Fruit fly (Drosophila melanogaster) whole organism, wandering third instar larva: ENCODE measurements around the gene kay.

Source experiments
- CG32264 ChIP-seq: fragments of 200-800 bp; sonication (Bioruptor generic); optimal IDR thresholded peaks from 2 replicates; lab custom pipeline; 2016; ENCODE audit warnings: missing biosample characterization, missing genetic modification characterization
- GATAd ChIP-seq: sonication (Bioruptor generic); optimal IDR thresholded peaks from 2 replicates; lab custom pipeline; 2016; ENCODE audit warnings: missing biosample characterization, missing genetic modification characterization
- Hnf4 ChIP-seq: fragments of 200-800 bp; sonication (Bioruptor generic); optimal IDR thresholded peaks from 2 replicates; lab custom pipeline; 2016; ENCODE audit warnings: missing biosample characterization, mild to moderate bottlenecking, missing genetic modification characterization
- Jra ChIP-seq: sonication (Bioruptor generic); optimal IDR thresholded peaks from 2 replicates; lab custom pipeline; 2016; ENCODE audit warnings: missing biosample characterization, missing genetic modification characterization
- OdsH ChIP-seq: fragments of 200-800 bp; sonication (Bioruptor generic); optimal IDR thresholded peaks from 2 replicates; lab custom pipeline; 2016; ENCODE audit warnings: missing biosample characterization, mild to moderate bottlenecking, missing genetic modification characterization
- Rel ChIP-seq, 2 experiments: fragments of 200-800 bp; sonication (Bioruptor generic) in 1 of 2; optimal IDR thresholded peaks; 2 replicates in 1 of 2; 3 replicates in 1 of 2; lab custom pipeline; 2016 to 2019; ENCODE audit warnings: mild to moderate bottlenecking in 2 of 2, missing biosample characterization in 2 of 2, missing genetic modification characterization in 2 of 2, moderate library complexity in 1 of 2
- br ChIP-seq: fragments of 200-800 bp; sonication (Bioruptor generic); optimal IDR thresholded peaks from 2 replicates; lab custom pipeline; 2016; ENCODE audit warnings: missing biosample characterization, missing genetic modification characterization
- ey ChIP-seq: fragments of 200-800 bp; sonication (Bioruptor generic); optimal IDR thresholded peaks from 2 replicates; lab custom pipeline; 2016; ENCODE audit warnings: missing biosample characterization, missing genetic modification characterization
- fru ChIP-seq: fragments of 200-800 bp; sonication (Bioruptor generic); optimal IDR thresholded peaks from 3 replicates; lab custom pipeline; 2016; ENCODE audit warnings: missing biosample characterization, mild to moderate bottlenecking, missing genetic modification characterization
- psq ChIP-seq: fragments of 200-800 bp; sonication (Bioruptor generic); optimal IDR thresholded peaks from 3 replicates; lab custom pipeline; 2017; ENCODE audit warnings: missing biosample characterization, mild to moderate bottlenecking, missing genetic modification characterization, moderate library complexity

- TF ChIP-seq ey (no peak), GATAd (GFP tag; lab: Kevin White, UChicago) (no peak), br (GFP tag; lab: Kevin White, UChicago) (no peak), OdsH (GFP tag; lab: Kevin White, UChicago) (no peak), Rel (GFP tag; optimal IDR thresholded peaks at IDR 0.05; lab: Kevin White, UChicago) (no peak), Rel (tag; optimal IDR thresholded peaks at IDR 0.05; lab: Kevin White, UChicago) (no peak), Hnf4 (GFP tag; lab: Kevin White, UChicago) (no peak), Jra (GFP tag; lab: Kevin White, UChicago) (no peak), psq (GFP tag; lab: Kevin White, UChicago) (no peak), CG32264 (no peak), fru (no peak)
Measured at dm6 chr3R:29718363-29718762, 47.4 kb upstream of the kay start, which contains the start of gene CG15506.
